Worm (Caenorhabditis elegans): ENCODE results near the gene Y55F3AM.13.

Y55F3AM.13 gene

DNA sequence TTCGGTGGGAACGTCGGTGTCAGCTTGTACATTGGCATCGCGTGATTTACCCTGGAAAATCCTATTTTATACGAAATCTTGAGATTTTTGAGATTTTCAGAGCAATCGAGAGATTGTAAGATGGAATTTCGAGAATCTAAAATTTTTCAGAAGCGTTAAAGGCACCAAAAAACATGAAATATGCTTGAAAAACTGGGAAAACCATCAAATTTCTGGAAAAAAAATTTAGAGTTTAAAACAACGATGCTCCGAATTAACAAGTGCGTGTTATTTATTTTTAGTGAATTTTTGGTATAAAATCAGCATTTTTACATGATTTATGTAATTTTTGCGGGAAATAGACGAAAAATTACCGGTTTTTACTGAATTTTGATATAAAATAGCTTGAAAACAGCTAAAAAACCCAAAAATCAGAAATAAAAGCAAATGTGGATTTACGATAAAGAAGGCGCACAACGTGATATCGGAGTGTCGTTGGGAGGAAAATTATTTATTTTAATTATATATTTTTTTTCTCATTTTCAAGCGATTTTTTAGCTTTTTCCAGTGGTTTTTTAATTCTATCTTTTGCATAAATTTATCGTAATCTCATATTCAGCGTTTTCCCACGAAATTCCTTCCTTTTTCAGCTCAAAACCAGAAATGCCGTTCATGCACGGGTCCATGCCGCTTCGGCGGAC, at the start of gene Y55F3AM.13, which contains the start of gene mrps-25:
Y55F3AM.13 (minus strand) TSS at position 51 of the 680 bp plus-strand sequence.
mrps-25 (plus strand) TSS at position 630 of the 680 bp plus-strand sequence.
- no peak for TF ChIP-seq unc-62 (GFP tag; optimal IDR thresholded peaks at IDR 0.05)

- no peak for TF ChIP-seq unc-62 (GFP tag; optimal IDR thresholded peaks at IDR 0.05)
These were observed 49.0 kb upstream of the Y55F3AM.13 start for ce11 chrIV:1105104-1105503.

DNA sequence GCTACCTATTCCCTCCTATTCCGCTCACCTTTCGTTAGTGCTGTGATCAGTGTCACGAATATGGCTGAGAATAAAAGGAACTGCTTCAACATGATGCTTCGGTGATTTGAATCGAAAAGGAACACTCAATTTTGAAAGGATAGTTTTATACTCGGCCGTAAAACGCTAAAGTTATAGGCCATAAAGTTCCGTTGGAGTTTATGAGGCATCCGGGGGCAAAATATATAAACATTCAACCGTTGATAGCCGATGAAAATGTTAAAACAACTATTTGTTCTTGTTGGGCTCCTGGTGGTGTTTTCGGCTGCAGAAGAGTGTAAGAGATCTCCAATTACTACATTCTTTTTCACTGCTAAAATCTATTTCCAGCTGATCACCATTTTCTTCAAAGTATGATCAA, 48.4 kb upstream of the Y55F3AM.13 start, which contains the start of the genes C44B12.9 and C44B12.3:
C44B12.9 (minus strand) TSS at position 101 of the 400 bp plus-strand sequence.
C44B12.3 (plus strand) TSS at position 249 of the 400 bp plus-strand sequence.
- TF ChIP-seq unc-62 (GFP tag; optimal IDR thresholded peaks at IDR 0.05): no peak

- no peak for TF ChIP-seq unc-62 (GFP tag; optimal IDR thresholded peaks at IDR 0.05)
These were observed 41.0 kb upstream of the Y55F3AM.13 start, which contains the start of gene cox-18 for ce11 chrIV:1097153-1097552. cox-18 (plus strand) TSS chrIV:1097453.

DNA sequence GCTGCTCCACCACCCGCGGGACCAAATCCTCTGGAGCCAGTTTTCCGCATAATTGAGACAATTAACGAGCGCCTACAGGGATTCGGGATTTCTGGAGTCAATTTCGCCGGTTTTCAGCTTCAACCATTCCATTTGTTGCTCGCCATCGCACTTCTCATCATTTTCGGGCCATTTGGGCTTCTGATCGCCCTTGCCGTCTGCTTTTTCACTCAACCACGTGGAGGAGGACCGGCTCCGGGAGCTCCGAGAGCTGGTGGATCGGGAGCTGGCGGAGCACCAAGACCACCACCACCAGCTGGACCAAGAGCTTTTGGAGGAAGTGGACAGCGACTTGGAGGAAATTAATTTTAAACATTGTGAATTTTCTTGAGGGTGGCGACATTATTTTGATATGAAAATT, 40.0 kb upstream of the Y55F3AM.13 start:
- TF ChIP-seq unc-62 (GFP tag; optimal IDR thresholded peaks at IDR 0.05): no peak

DNA sequence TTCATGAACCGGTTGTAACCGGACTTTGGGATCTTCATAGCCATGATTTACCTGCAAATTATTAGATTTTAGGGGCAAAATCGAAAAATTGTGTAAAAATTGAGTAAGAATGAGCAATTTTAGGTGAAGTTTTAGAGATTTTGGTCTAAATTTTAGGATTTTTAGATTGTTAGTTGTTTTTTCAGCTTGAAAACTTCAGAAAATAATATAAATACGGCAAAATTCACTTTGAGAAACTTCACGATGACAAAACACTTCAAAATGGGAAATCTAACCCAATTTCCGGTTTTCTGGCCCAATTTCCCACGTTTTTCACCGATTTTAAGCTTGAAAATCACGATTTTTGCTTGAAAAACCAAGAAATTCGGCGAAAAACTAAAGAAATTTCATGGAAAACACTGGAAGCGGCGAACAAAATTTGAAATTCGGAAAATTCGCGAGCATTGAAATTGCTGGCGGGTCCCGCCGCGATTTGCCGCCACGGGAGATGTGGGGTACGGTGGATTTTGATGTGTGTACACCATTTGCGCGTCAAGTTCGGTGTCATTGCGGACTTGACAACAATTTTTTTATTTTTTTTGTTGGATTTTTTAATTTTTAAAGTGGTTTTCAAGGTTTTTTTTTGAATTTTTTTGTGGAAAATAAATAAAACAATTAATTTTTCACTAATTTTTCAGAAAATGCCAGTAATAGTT, 37.9 kb upstream of the Y55F3AM.13 start, which contains the start of the genes cct-8 and Y55F3AR.2:
cct-8 (minus strand) TSS at position 51 of the 695 bp plus-strand sequence.
Y55F3AR.2 (plus strand) TSS at position 672 of the 695 bp plus-strand sequence.
- TF ChIP-seq unc-62 (GFP tag; optimal IDR thresholded peaks at IDR 0.05): no peak

ce11 chrIV:1086913-1087312, 30.8 kb upstream of the Y55F3AM.13 start, which contains the start of gene csn-4:
csn-4 (minus strand) TSS chrIV:1087013.
- TF ChIP-seq unc-62 (GFP tag; optimal IDR thresholded peaks at IDR 0.05): no peak

DNA sequence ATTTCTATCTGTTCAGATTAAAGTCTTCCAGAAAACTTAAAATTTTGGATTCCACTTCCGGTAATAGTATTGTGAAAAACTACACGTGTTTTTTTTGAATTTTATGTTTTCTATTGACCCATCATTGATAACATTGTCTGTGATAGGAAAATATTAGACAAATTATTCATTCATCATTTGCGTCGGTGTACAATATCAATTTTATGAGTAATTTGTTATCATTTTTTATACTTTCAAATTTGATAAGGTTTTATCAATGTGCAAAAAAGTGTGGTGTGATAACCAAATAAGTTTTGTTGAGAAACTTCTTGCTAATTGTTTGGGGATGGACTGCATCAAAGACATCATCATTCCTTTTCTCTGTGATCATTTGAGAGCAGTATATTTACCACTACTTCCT, 19.4 kb upstream of the Y55F3AM.13 start:
- TF ChIP-seq unc-62 (GFP tag; optimal IDR thresholded peaks at IDR 0.05): no peak

DNA sequence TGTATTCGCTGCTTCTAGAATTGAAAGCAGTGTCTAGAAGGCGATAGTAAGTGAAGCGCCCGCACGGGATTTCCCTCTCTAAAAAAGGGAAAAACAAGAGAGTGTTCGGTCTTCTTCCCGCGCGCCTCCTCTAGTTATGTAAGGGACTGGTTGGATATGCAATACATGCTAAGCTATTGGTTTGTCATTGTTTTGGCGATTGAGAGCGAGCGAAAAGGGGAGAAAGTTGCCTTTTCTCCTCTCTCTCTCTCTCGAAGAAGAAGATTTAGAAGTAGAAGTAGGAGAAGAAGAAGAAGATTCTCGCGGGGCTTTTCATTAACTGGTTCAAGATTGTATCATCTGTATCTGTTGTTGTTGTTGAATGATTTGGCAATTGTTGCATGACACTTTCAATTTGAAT, 18.0 kb upstream of the Y55F3AM.13 start:
- no peak for TF ChIP-seq unc-62 (GFP tag; optimal IDR thresholded peaks at IDR 0.05)

- TF ChIP-seq unc-62 (GFP tag; optimal IDR thresholded peaks at IDR 0.05): no peak
These were observed 14.3 kb upstream of the Y55F3AM.13 start for ce11 chrIV:1070383-1070782.

ce11 chrIV:1068730-1069244, 12.7 kb upstream of the Y55F3AM.13 start:
- no peak for TF ChIP-seq unc-62 (GFP tag; optimal IDR thresholded peaks at IDR 0.05)

DNA sequence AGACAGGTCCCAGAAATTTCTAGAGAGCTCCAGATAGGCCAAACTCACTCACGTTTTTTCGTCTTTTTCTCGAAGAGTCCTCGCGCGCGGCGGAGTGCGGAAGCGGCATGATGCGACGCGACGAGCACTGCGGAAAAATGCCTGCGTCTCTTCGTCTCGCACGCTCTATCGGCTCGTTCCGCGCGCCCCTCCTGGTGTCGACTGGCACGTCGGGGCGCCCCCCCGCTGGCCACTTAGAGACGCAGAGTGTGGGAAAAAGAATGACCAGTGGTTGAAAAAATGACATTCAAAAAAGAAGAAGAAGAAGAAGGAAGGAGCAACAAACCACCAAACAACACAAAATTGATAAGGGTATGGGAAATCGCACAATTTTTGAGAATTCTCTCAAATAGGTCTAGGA, 11.3 kb upstream of the Y55F3AM.13 start, which contains the start of gene znf-782:
znf-782 (minus strand) TSS at position 96 of the 400 bp plus-strand sequence.
- TF ChIP-seq unc-62 (GFP tag; optimal IDR thresholded peaks at IDR 0.05): no peak

DNA sequence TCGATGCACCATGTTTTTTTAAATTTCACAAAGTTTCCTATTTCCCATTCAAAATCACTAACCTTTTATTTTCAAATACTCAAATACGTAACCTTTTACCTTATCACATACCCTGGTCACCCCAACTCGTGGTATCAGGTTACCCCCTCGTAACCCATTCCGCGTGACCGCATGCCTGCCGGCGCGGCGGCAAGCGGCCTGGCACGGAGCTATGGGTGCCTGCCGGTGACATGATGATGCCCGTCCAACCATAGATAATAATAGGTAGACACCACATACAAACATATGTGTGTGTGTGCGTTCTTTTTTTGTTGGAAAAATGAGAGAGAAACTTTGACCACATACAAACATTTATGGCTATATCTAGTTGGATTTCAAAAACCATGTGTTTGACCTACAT, 9.5 kb upstream of the Y55F3AM.13 start:
- TF ChIP-seq unc-62 (GFP tag; optimal IDR thresholded peaks at IDR 0.05): no peak

- no peak for TF ChIP-seq unc-62 (GFP tag; optimal IDR thresholded peaks at IDR 0.05)
These were observed 8.3 kb upstream of the Y55F3AM.13 start for ce11 chrIV:1064289-1064848.

DNA sequence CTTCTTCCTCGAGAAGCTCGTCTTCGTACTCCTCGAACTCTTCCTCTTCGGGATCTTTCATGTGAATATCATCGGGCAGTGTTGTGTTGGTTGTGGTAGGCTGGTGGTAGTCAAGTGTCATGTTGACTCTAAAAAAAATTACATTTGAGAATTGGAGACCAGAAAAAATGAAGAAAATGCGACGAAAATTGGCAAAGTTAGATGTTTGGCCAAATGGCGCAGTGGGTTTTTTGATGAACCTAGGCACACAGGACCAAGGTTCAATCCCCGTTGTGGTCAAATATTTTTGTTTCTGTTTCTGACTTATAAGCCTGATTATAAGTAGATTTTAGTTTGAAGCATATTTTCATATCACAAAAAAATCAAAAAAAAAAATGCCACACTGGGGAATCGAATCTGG, 6.9 kb upstream of the Y55F3AM.13 start:
- TF ChIP-seq unc-62 (GFP tag; optimal IDR thresholded peaks at IDR 0.05): no peak

DNA sequence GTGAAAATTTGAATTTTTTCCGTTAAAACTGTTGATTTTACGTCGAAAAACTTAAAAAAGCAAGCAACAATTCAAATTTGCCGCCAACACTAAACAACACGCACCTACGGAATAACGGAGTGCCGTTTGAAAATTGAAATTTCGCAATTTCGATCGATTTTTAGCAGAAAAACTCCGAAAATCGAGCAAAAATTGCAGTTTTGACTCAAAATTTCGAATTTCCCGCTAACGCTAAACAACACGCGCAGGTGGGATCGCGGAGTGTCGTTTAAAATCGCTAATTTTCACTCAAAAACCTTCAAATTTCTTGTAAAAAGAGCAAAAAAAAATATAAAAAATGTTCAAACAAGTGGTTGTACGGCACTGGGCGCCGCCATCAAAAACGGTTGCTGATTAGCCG, 2.4 kb upstream of the Y55F3AM.13 start:
- no peak for TF ChIP-seq unc-62 (GFP tag; optimal IDR thresholded peaks at IDR 0.05)

All from whole organism, dauer.